Worm (Caenorhabditis elegans): ENCODE data around the gene clec-175.

- TF ChIP-seq klf-2 (GFP tag; conservative IDR thresholded peaks at IDR 0.05) (no peak), ztf-23 (GFP tag; IDR thresholded peaks at IDR 0.05) (no peak)
Measured at ce11 chrIV:4434441-4435084, 12.4 kb downstream of the clec-175 start, which contains the start of the genes R08C7.8 and R08C7.4.
